Fruit fly (Drosophila melanogaster): ENCODE data around the gene Rbp4.

Rbp4 gene

DNA sequence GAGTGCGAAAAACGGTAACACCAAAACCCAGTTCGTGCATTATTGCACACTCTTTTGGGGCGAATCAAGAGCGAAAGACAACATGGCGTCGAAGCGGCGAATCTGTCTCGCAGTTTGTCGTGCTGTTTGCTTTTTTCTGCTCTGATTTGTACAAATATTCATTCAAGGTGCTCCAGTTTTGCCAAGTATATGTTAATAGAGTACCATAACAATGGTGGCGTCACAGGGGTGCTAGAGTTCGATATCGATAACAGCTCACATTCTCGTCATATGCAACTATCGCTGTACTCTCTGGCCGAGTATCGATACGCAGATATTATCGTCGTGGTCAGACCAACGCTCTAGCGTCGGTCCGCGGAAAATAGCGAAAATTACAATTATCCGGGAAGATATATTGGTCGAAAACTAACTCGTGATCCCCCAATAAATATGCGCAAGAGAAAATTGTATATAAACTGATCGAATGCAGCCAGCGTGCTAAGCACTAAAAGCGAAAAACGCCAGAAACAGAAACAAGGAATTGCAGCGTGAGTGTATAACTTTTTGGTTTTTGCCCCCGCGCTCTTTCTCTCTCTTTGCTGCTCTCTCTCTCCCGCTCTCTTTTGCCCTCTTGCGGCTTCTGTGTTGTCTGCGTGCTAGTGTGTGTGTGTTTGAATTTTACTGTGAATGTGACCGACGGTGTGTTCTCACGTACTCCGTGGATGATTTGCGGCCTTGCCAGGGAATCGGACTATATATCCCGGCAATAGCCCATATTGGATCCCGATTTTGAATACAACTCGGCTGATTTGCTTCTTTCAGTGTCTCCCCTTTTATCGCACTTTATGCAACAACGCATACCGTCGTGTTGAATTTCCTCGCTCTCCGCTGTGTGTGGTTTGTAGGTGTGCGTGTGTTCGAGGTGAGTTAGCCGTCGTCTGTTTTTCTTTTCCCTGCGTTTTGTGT lies 27.7 kb upstream of the Rbp4 start, which contains the start of gene flfl:
Gene flfl, plus strand, starts transcription at position 298 of the 945 bp plus-strand sequence.
- no peak for TF ChIP-seq CG8319 (GFP tag; optimal IDR thresholded peaks at IDR 0.05)
- TF ChIP-seq Smox (GFP tag; optimal IDR thresholded peaks at IDR 0.05): peak; percentile 9
- TF ChIP-seq Gug (GFP tag; IDR thresholded peaks at IDR 0.05): no peak
- TF ChIP-seq CG6792 (GFP tag; optimal IDR thresholded peaks at IDR 0.05): no peak
- peak; percentile 29 for TF ChIP-seq CG3919 (GFP tag; optimal IDR thresholded peaks at IDR 0.05)
- no peak for TF ChIP-seq achi (GFP tag; optimal IDR thresholded peaks at IDR 0.05)
- no peak for TF ChIP-seq fd59A (GFP tag; optimal IDR thresholded peaks at IDR 0.05)
- TF ChIP-seq Hr4 (GFP tag; optimal IDR thresholded peaks at IDR 0.05): no peak
- TF ChIP-seq CG10669 (GFP tag; optimal IDR thresholded peaks at IDR 0.05): no peak
- TF ChIP-seq ss (GFP tag; optimal IDR thresholded peaks at IDR 0.05): no peak
- TF ChIP-seq CG4318 (GFP tag; optimal IDR thresholded peaks at IDR 0.05): no peak
- no peak for TF ChIP-seq Lpt (GFP tag; optimal IDR thresholded peaks at IDR 0.05)
- no peak for TF ChIP-seq Eip75B (GFP tag; optimal IDR thresholded peaks at IDR 0.05)
- TF ChIP-seq Ets21C (GFP tag; optimal IDR thresholded peaks at IDR 0.05): no peak
- TF ChIP-seq Blimp-1 (GFP tag; optimal IDR thresholded peaks at IDR 0.05): no peak
- TF ChIP-seq esn (GFP tag; optimal IDR thresholded peaks at IDR 0.05): peak; percentile 7
- no peak for TF ChIP-seq Eip93F (GFP tag; optimal IDR thresholded peaks at IDR 0.05)
- TF ChIP-seq CG11294 (GFP tag; IDR thresholded peaks at IDR 0.05): no peak
- TF ChIP-seq CG1621 (tag; optimal IDR thresholded peaks at IDR 0.05): no peak
- TF ChIP-seq CG16779 (tag; optimal IDR thresholded peaks at IDR 0.05): peak; percentile 34
- no peak for TF ChIP-seq CG11762 (GFP tag; optimal IDR thresholded peaks at IDR 0.05; ENCODE audit: insufficient read depth)
- peak; percentile 1 for TF ChIP-seq Sox102F (GFP tag; optimal IDR thresholded peaks at IDR 0.05)
- no peak for TF ChIP-seq Ets96B (tag; optimal IDR thresholded peaks at IDR 0.05)
- no peak for TF ChIP-seq OdsH (GFP tag; optimal IDR thresholded peaks at IDR 0.05)
- TF ChIP-seq spab (GFP tag; optimal IDR thresholded peaks at IDR 0.05): no peak
- TF ChIP-seq CG6854 (GFP tag; optimal IDR thresholded peaks at IDR 0.05): peak; percentile 29
- peak; percentile 15 for TF ChIP-seq net (GFP tag; optimal IDR thresholded peaks at IDR 0.05)
- TF ChIP-seq CG8119 (GFP tag; IDR thresholded peaks at IDR 0.05): no peak
- no peak for TF ChIP-seq fkh (GFP tag; optimal IDR thresholded peaks at IDR 0.05)
- no peak for TF ChIP-seq cyc (GFP tag; optimal IDR thresholded peaks at IDR 0.05)
- no peak for TF ChIP-seq acj6 (GFP tag; optimal IDR thresholded peaks at IDR 0.05)
- TF ChIP-seq CG34406 (GFP tag; optimal IDR thresholded peaks at IDR 0.05): no peak
- peak; percentile 34 for TF ChIP-seq CG3032 (tag; optimal IDR thresholded peaks at IDR 0.05)
- TF ChIP-seq eg (GFP tag; IDR thresholded peaks at IDR 0.05): no peak
- peak; percentile 22 for TF ChIP-seq vri (GFP tag; optimal IDR thresholded peaks at IDR 0.05)
- peak; percentile 1 for TF ChIP-seq CG32006 (GFP tag; optimal IDR thresholded peaks at IDR 0.05)
- TF ChIP-seq Eip78C (GFP tag): peak; percentile 64
- peak; percentile 36 for TF ChIP-seq CG31627 (GFP tag; optimal IDR thresholded peaks at IDR 0.05)
- TF ChIP-seq CG7368 (GFP tag; optimal IDR thresholded peaks at IDR 0.05): no peak
- no peak for TF ChIP-seq CG10631 (GFP tag; optimal IDR thresholded peaks at IDR 0.05)
- no peak for TF ChIP-seq CG6276 (GFP tag; optimal IDR thresholded peaks at IDR 0.05)
- no peak for TF ChIP-seq Hr38 (GFP tag; optimal IDR thresholded peaks at IDR 0.05)
- peak; percentile 76 for TF ChIP-seq svp (GFP tag)
- no peak for TF ChIP-seq Hr39 (GFP tag; optimal IDR thresholded peaks at IDR 0.05)
- TF ChIP-seq Met (GFP tag; optimal IDR thresholded peaks at IDR 0.05): no peak
- no peak for TF ChIP-seq CG15336 (GFP tag; IDR thresholded peaks at IDR 0.05)
- TF ChIP-seq CG9139 (GFP tag; optimal IDR thresholded peaks at IDR 0.05): peak; percentile 47
- no peak for TF ChIP-seq CG11902 (GFP tag; optimal IDR thresholded peaks at IDR 0.05)
- no peak for TF ChIP-seq pdm3 (GFP tag; optimal IDR thresholded peaks at IDR 0.05)
- peak; percentile 36 for TF ChIP-seq CG6808 (GFP tag; optimal IDR thresholded peaks at IDR 0.05)
- TF ChIP-seq Sox15 (GFP tag; optimal IDR thresholded peaks at IDR 0.05): no peak
